Worm (Caenorhabditis elegans) whole organism, mixed stage, embryonic: ENCODE measurements around the gene R08C7.1.

ENCODE experiments used
- M03D4.4 ChIP-seq: sonication (generic microtip); optimal IDR thresholded peaks from 2 replicates; lab custom pipeline; 2017; ENCODE audit warnings: mild to moderate bottlenecking, missing genetic modification characterization, missing compliant biosample characterization
- bed-3 ChIP-seq: fragments of 200-800 bp; sonication (Bioruptor generic); optimal IDR thresholded peaks from 3 replicates; lab custom pipeline; 2018; ENCODE audit warnings: mild to moderate bottlenecking, missing genetic modification characterization, moderate library complexity, missing compliant biosample characterization
- ceh-39 ChIP-seq: fragments of 150-350 bp; optimal IDR thresholded peaks from 2 replicates; lab custom pipeline; 2014; ENCODE audit warnings: missing biosample characterization, missing genetic modification characterization
- ceh-43 ChIP-seq: fragments of 200-800 bp; sonication (Bioruptor generic); optimal IDR thresholded peaks from 2 replicates; lab custom pipeline; 2018; ENCODE audit warnings: mild to moderate bottlenecking, missing genetic modification characterization, moderate library complexity, missing compliant biosample characterization
- ces-1 ChIP-seq: fragments of 150-350 bp; optimal IDR thresholded peaks from 2 replicates; lab custom pipeline; 2014; ENCODE audit warnings: missing biosample characterization, missing genetic modification reagents, missing genetic modification characterization
- cnd-1 ChIP-seq: fragments of 200-800 bp; sonication (Bioruptor generic); optimal IDR thresholded peaks from 2 replicates; lab custom pipeline; 2018; ENCODE audit warnings: mild to moderate bottlenecking, missing genetic modification characterization, missing compliant biosample characterization
- drap-1 ChIP-seq: fragments of 200-800 bp; sonication (Bioruptor generic); optimal IDR thresholded peaks from 3 replicates; lab custom pipeline; 2018; ENCODE audit warnings: mild to moderate bottlenecking, missing genetic modification characterization, missing compliant biosample characterization
- elt-1 ChIP-seq: sonication (generic microtip); optimal IDR thresholded peaks from 2 replicates; lab custom pipeline; 2017; ENCODE audit warnings: missing genetic modification characterization, mild to moderate bottlenecking, missing compliant biosample characterization, antibody characterized with exemption, moderate library complexity, borderline replicate concordance; ENCODE audit not compliant: insufficient read depth
- elt-3 ChIP-seq: fragments of 150-350 bp; optimal IDR thresholded peaks from 2 replicates; lab custom pipeline; 2014; ENCODE audit warnings: missing biosample characterization, missing genetic modification characterization
- flh-1 ChIP-seq: fragments of 200-800 bp; sonication (Bioruptor generic); optimal IDR thresholded peaks from 2 replicates; lab custom pipeline; 2018; ENCODE audit warnings: mild to moderate bottlenecking, missing genetic modification characterization, moderate library complexity, missing compliant biosample characterization
- ham-2 ChIP-seq: fragments of 200-800 bp; sonication (Bioruptor generic); optimal IDR thresholded peaks from 2 replicates; lab custom pipeline; 2018; ENCODE audit warnings: mild to moderate bottlenecking, missing genetic modification characterization, missing compliant biosample characterization
- hlh-1 ChIP-seq: fragments of 150-350 bp; optimal IDR thresholded peaks from 2 replicates; lab custom pipeline; 2014; ENCODE audit warnings: missing biosample characterization, missing genetic modification reagents, missing genetic modification characterization
- lin-13 ChIP-seq: fragments of 150-350 bp; optimal IDR thresholded peaks from 2 replicates; lab custom pipeline; 2014; ENCODE audit warnings: missing biosample characterization, missing genetic modification characterization
- lin-32 ChIP-seq: fragments of 200-800 bp; sonication (Bioruptor generic); optimal IDR thresholded peaks from 2 replicates; lab custom pipeline; 2018; ENCODE audit warnings: mild to moderate bottlenecking, missing genetic modification characterization, missing compliant biosample characterization
- lsy-2 ChIP-seq: fragments of 150-350 bp; optimal IDR thresholded peaks from 2 replicates; lab custom pipeline; 2014; ENCODE audit warnings: missing biosample characterization, missing genetic modification characterization
- mep-1 ChIP-seq: fragments of 150-350 bp; optimal IDR thresholded peaks from 2 replicates; lab custom pipeline; 2017; ENCODE audit warnings: missing biosample characterization, missing genetic modification reagents, missing genetic modification characterization, inconsistent platforms
- mls-2 ChIP-seq: sonication (generic microtip); optimal IDR thresholded peaks from 2 replicates; lab custom pipeline; 2016; ENCODE audit warnings: mild to moderate bottlenecking, missing genetic modification characterization, moderate library complexity, missing compliant biosample characterization
- nhr-2 ChIP-seq: fragments of 150-350 bp; optimal IDR thresholded peaks from 2 replicates; lab custom pipeline; 2014; ENCODE audit warnings: missing biosample characterization, missing genetic modification characterization
- nhr-237 ChIP-seq: fragments of 150-350 bp; optimal IDR thresholded peaks from 2 replicates; lab custom pipeline; 2014; ENCODE audit warnings: missing biosample characterization, missing genetic modification characterization
- nhr-28 ChIP-seq: fragments of 150-350 bp; optimal IDR thresholded peaks from 2 replicates; lab custom pipeline; 2014; ENCODE audit warnings: missing biosample characterization, missing genetic modification characterization
- nhr-76 ChIP-seq: sonication (generic microtip); optimal IDR thresholded peaks from 2 replicates; lab custom pipeline; 2017; ENCODE audit warnings: missing biosample characterization, missing genetic modification characterization
- pha-4 ChIP-seq: fragments of 150-350 bp; optimal IDR thresholded peaks from 2 replicates; lab custom pipeline; 2018; ENCODE audit warnings: missing biosample characterization, missing genetic modification reagents, missing genetic modification characterization
- snpc-4 ChIP-seq: fragments of 150-350 bp; optimal IDR thresholded peaks from 2 replicates; lab custom pipeline; 2014; ENCODE audit warnings: missing biosample characterization, missing genetic modification characterization
- sptf-1 ChIP-seq: sonication (generic microtip); optimal IDR thresholded peaks from 2 replicates; lab custom pipeline; 2017; ENCODE audit warnings: mild to moderate bottlenecking, missing genetic modification characterization, moderate library complexity, missing compliant biosample characterization
- tbx-8 ChIP-seq: fragments of 200-800 bp; sonication (Bioruptor generic); optimal IDR thresholded peaks from 2 replicates; lab custom pipeline; 2018; ENCODE audit warnings: mild to moderate bottlenecking, missing genetic modification characterization, moderate library complexity, missing compliant biosample characterization
- unc-120 ChIP-seq: sonication (generic microtip); optimal IDR thresholded peaks from 2 replicates; lab custom pipeline; 2017; ENCODE audit warnings: missing genetic modification characterization, missing compliant biosample characterization; ENCODE audit not compliant: poor library complexity, severe bottlenecking
- unc-39 ChIP-seq: fragments of 150-350 bp; optimal IDR thresholded peaks from 2 replicates; lab custom pipeline; 2014; ENCODE audit warnings: missing biosample characterization, missing genetic modification characterization
- unc-62 ChIP-seq: fragments of 150-350 bp; optimal IDR thresholded peaks from 2 replicates; lab custom pipeline; 2014; ENCODE audit warnings: missing biosample characterization, missing genetic modification reagents, missing genetic modification characterization
- zip-8 ChIP-seq: fragments of 150-350 bp; optimal IDR thresholded peaks from 2 replicates; lab custom pipeline; 2014; ENCODE audit warnings: missing biosample characterization, missing genetic modification characterization

Gene R08C7.1

ce11 chrIV:4445711-4446290 is 5.9 kb upstream of the R08C7.1 start, which contains the start of the genes wapl-1 and htz-1 (continued):
- TF ChIP-seq lsy-2 (tag; lab: Kevin White, UChicago) = peak; percentile 99
- TF ChIP-seq snpc-4 = no peak
- TF ChIP-seq pha-4 (tag; lab: Kevin White, UChicago) = peak; percentile 96
- TF ChIP-seq cnd-1 = peak; percentile 44
- peak; percentile 96 for TF ChIP-seq lin-13 (tag; lab: Kevin White, UChicago)
- TF ChIP-seq tbx-8 (GFP tag; lab: Kevin White, UChicago) = no peak

DNA sequence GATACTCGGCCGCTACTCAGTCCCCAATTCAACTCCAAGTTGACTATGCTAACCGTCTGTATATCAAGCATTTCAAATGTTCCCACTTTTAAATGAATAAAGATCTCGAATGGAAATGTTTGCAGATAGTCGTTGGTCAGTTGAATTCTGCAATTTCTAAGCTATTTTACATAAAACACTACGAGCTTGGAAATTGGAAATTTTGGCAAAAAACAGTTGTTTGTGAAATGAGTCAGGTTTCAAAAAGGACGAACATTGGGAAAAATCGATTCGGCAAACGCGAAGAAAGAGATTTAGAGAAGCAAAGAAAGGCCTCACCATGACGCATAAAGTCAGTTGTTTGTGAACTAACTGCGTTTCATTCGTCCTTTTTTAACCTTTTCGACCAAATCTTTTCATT is 4.8 kb upstream of the R08C7.1 start:
- TF ChIP-seq nhr-2 (tag; lab: Kevin White, UChicago) (no peak), mls-2 (tag; lab: Kevin White, UChicago) (no peak), nhr-76 (tag; lab: Kevin White, UChicago) (no peak), lin-13 (tag; lab: Kevin White, UChicago) (no peak), ces-1 (GFP tag; lab: Kevin White, UChicago) (peak; percentile 40), mep-1 (tag; lab: Kevin White, UChicago) (no peak), nhr-28 (tag; lab: Kevin White, UChicago) (no peak), unc-120 (tag; lab: Kevin White, UChicago) (peak; percentile 3), M03D4.4 (tag; lab: Kevin White, UChicago) (no peak), sptf-1 (tag; lab: Kevin White, UChicago) (no peak), lsy-2 (tag; lab: Kevin White, UChicago) (peak; percentile 6), hlh-1 (peak; percentile 10), unc-62 (GFP tag; lab: Kevin White, UChicago) (no peak), cnd-1 (no peak), ceh-43 (GFP tag; lab: Kevin White, UChicago) (no peak), drap-1 (GFP tag; lab: Kevin White, UChicago) (no peak), zip-8 (no peak)

DNA sequence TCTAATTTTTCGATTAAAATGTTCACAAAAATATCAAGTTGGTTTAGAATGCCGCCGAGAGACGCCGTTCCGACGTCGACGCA is 4.6 kb upstream of the R08C7.1 start, which contains the start of gene chat-1:
chat-1 (plus strand) TSS at position 48 of the 83 bp plus-strand sequence.
- TF ChIP-seq unc-120 (tag; lab: Kevin White, UChicago) (no peak), unc-62 (GFP tag; lab: Kevin White, UChicago) (no peak), elt-3 (tag; lab: Kevin White, UChicago) (no peak)

DNA sequence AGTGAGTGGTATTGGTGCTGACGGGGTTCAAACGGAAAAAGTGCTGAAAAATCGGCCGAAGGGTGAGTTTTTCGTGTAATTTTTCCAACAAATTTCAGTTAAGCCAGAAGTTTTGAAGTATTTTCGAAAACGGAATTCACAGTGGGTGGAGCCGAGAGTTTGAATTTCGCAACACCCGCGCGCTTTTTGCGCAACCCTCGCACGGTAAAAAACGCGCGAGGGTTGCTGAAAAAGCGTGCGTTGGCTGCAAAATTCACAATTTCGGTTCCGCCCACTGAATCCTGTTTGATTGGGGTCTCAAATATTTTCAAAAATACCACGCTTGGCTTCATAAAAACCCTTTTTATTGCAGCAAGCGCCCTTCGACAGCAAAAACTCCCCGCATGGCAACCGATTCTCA is 4.3 kb upstream of the R08C7.1 start:
- TF ChIP-seq unc-39 (tag; lab: Kevin White, UChicago) = no peak
- no peak for TF ChIP-seq flh-1 (GFP tag; lab: Kevin White, UChicago)
- no peak for TF ChIP-seq snpc-4
- no peak for TF ChIP-seq nhr-237
- TF ChIP-seq ham-2 (GFP tag; lab: Kevin White, UChicago) = no peak
- TF ChIP-seq tbx-8 (GFP tag; lab: Kevin White, UChicago) = no peak
- no peak for TF ChIP-seq zip-8
- TF ChIP-seq ceh-39 = no peak
- TF ChIP-seq elt-1 = no peak

- no peak for TF ChIP-seq bed-3 (GFP tag; lab: Kevin White, UChicago)
- TF ChIP-seq zip-8 = peak; percentile 30
- TF ChIP-seq hlh-1 = peak; percentile 88
- TF ChIP-seq pha-4 (tag; lab: Kevin White, UChicago) = no peak
- TF ChIP-seq cnd-1 = peak; percentile 89
- TF ChIP-seq ces-1 (GFP tag; lab: Kevin White, UChicago) = peak; percentile 62
- TF ChIP-seq lin-32 (GFP tag; lab: Kevin White, UChicago) = peak; percentile 97
- TF ChIP-seq, all 35 proteins: peak for 5
Observed at ce11 chrIV:4448343-4448742, 3.3 kb upstream of the R08C7.1 start.

ce11 chrIV:4449439-4449838 is 2.2 kb upstream of the R08C7.1 start, which contains the start of gene R08C7.12:
Gene R08C7.12 (plus strand): TSS chrIV:4449739.
- TF ChIP-seq ces-1 (GFP tag; lab: Kevin White, UChicago) (no peak), drap-1 (GFP tag; lab: Kevin White, UChicago) (no peak)
